Worm (Caenorhabditis elegans) whole organism, young adult: ENCODE measurements around the gene mrpl-28.

ENCODE experiments used
- egl-44 ChIP-seq: fragments of 200-800 bp; sonication (Bioruptor generic); IDR thresholded peaks from 2 replicates; pipeline ENCODE4 v1.3.6; 2022; ENCODE audit warnings: missing genetic modification reagents, missing genetic modification characterization, missing compliant biosample characterization
- mcd-1 ChIP-seq: fragments of 200-800 bp; sonication (Bioruptor generic); IDR thresholded peaks from 2 replicates; pipeline ENCODE4 v1.3.6; 2022; ENCODE audit warnings: missing genetic modification reagents, missing genetic modification characterization, missing compliant biosample characterization

DNA sequence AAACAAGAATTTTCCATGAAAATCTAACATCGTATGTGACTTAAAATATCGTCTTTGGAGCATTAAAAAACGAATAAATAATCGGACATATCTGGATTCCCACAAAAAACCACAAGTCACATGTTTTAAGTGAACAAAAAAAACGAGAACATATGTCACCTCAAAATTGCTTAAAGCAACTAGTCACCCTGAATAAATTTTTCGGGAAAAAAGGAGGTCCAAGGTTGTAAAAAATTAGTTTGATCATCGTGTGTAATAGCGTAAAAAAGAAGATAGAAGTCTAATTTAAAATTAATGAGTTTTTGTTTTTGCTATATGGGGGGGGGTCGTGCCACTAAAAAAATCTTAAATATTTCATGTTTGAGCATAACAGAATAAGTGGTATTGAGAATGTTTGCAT lies 26.0 kb downstream of the mrpl-28 start:
- TF ChIP-seq egl-44 (no peak), mcd-1 (GFP tag; lab: Robert Waterston, UW) (no peak)
